Worm (Caenorhabditis elegans) whole organism, early embryonic: Measurements from ENCODE around the gene eppl-1.

Source experiments
- B0310.2 ChIP-seq: sonication (generic microtip); optimal IDR thresholded peaks from 2 replicates; lab custom pipeline; 2016; ENCODE audit warnings: mild to moderate bottlenecking, missing genetic modification characterization, missing compliant biosample characterization
- F13C5.2 ChIP-seq: sonication (generic microtip); optimal IDR thresholded peaks from 2 replicates; lab custom pipeline; 2017; ENCODE audit warnings: mild to moderate bottlenecking, missing genetic modification characterization, inconsistent platforms, missing compliant biosample characterization
- aly-1 ChIP-seq: sonication (generic microtip); optimal IDR thresholded peaks from 2 replicates; lab custom pipeline; 2016; ENCODE audit warnings: missing genetic modification characterization, missing compliant biosample characterization
- ama-1 ChIP-seq: fragments of 150-350 bp; optimal IDR thresholded peaks from 2 replicates; lab custom pipeline; 2014
- ceh-13 ChIP-seq: fragments of 200-800 bp; sonication (Bioruptor generic); optimal IDR thresholded peaks from 2 replicates; lab custom pipeline; 2018; ENCODE audit warnings: mild to moderate bottlenecking, missing genetic modification characterization, missing compliant biosample characterization
- ceh-36 ChIP-seq: sonication (generic microtip); optimal IDR thresholded peaks from 2 replicates; lab custom pipeline; 2016; ENCODE audit warnings: missing genetic modification characterization, inconsistent platforms, missing compliant biosample characterization
- ets-7 ChIP-seq: sonication (generic microtip); optimal IDR thresholded peaks from 2 replicates; lab custom pipeline; 2016; ENCODE audit warnings: missing genotype, missing genetic modification characterization, missing compliant biosample characterization
- flt-1 ChIP-seq: fragments of 200-800 bp; sonication (Bioruptor generic); IDR thresholded peaks from 2 replicates; pipeline ENCODE4 v1.3.6; 2022; ENCODE audit warnings: missing genetic modification characterization, missing compliant biosample characterization
- hmbx-1 ChIP-seq: sonication (generic microtip); optimal IDR thresholded peaks from 2 replicates; lab custom pipeline; 2016; ENCODE audit warnings: mild to moderate bottlenecking, missing genetic modification characterization, missing compliant biosample characterization
- hmg-4 ChIP-seq: fragments of 200-800 bp; sonication (Bioruptor generic); optimal IDR thresholded peaks from 2 replicates; lab custom pipeline; 2018; ENCODE audit warnings: mild to moderate bottlenecking, missing genetic modification characterization, missing compliant biosample characterization
- hnd-1 ChIP-seq: sonication (generic microtip); optimal IDR thresholded peaks from 2 replicates; lab custom pipeline; 2016; ENCODE audit warnings: missing genetic modification characterization, missing compliant biosample characterization
- pes-1 ChIP-seq: fragments of 200-800 bp; sonication (Bioruptor generic); IDR thresholded peaks from 2 replicates; pipeline ENCODE4 v1.3.6; 2022; ENCODE audit warnings: missing genetic modification reagents, missing genetic modification characterization, missing compliant biosample characterization
- scrt-1 ChIP-seq: fragments of 200-800 bp; sonication (Bioruptor generic); IDR thresholded peaks from 2 replicates; pipeline ENCODE4 v1.3.6; 2022; ENCODE audit warnings: missing genetic modification characterization, missing compliant biosample characterization
- sea-1 ChIP-seq: fragments of 200-800 bp; sonication (Bioruptor generic); conservative IDR thresholded peaks from 2 replicates; pipeline ENCODE4 v1.3.6; 2022; ENCODE audit warnings: missing genetic modification characterization, missing compliant biosample characterization
- tbx-11 ChIP-seq: fragments of 200-800 bp; sonication (Bioruptor generic); IDR thresholded peaks from 2 replicates; pipeline ENCODE4 v1.3.6; 2022; ENCODE audit warnings: missing genetic modification characterization, missing compliant biosample characterization
- tbx-37 ChIP-seq: fragments of 200-800 bp; sonication (Bioruptor generic); conservative IDR thresholded peaks from 2 replicates; pipeline ENCODE4 v1.3.6; 2022; ENCODE audit warnings: missing genetic modification reagents, missing genetic modification characterization, missing compliant biosample characterization
- tra-4 ChIP-seq: sonication (generic microtip); optimal IDR thresholded peaks from 2 replicates; lab custom pipeline; 2017; ENCODE audit warnings: missing genetic modification characterization, missing compliant biosample characterization

The eppl-1 gene

DNA sequence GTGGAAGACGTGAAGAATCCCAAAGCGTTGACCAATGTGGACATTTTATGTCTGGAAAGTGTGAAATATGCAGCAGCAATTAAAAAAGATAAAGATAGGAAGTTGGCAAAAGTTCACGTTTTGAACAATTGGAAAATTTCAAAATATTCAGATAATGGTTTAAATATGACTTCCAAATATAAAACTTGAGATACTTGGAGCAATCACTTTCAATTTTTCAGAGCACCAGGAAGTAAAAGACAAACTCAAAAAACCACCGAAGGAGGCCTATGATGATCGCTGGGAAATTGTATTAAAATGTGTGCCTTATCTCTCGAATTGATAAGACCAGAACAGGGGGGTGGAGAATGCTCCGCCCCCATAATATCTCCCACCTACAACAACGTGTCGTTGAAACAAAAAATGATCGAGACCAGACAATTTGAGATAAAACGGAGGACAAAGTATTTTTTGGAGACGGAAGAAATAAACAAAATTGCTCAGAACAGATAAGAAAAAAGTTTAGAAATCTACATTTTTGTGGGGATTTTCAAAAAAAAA lies at the start of gene eppl-1:
eppl-1 (minus strand) TSS at position 51 of the 540 bp plus-strand sequence.
- TF ChIP-seq ceh-13 (GFP tag; lab: Kevin White, UChicago) = no peak
- TF ChIP-seq B0310.2 (tag; lab: Kevin White, UChicago) = no peak
- no peak for TF ChIP-seq ama-1 (lab: Kevin White, UChicago)
- no peak for TF ChIP-seq ets-7
- TF ChIP-seq ceh-36 = no peak
- TF ChIP-seq tra-4 = no peak
- TF ChIP-seq tbx-37 (GFP tag; lab: Robert Waterston, UW) = no peak
- no peak for TF ChIP-seq pes-1 (GFP tag; lab: Robert Waterston, UW)
- TF ChIP-seq tbx-11 = no peak
- no peak for TF ChIP-seq hmbx-1

ce11 chrIV:8499956-8500355 lies 48.4 kb upstream of the eppl-1 start:
- TF ChIP-seq ceh-13 (GFP tag; lab: Kevin White, UChicago) (no peak), tbx-11 (no peak), tbx-37 (GFP tag; lab: Robert Waterston, UW) (no peak), pes-1 (GFP tag; lab: Robert Waterston, UW) (no peak), scrt-1 (GFP tag; lab: Robert Waterston, UW) (no peak), flt-1 (GFP tag; lab: Robert Waterston, UW) (no peak), ceh-36 (no peak), F13C5.2 (tag; lab: Kevin White, UChicago) (no peak), ets-7 (no peak), B0310.2 (tag; lab: Kevin White, UChicago) (no peak), aly-1 (tag; lab: Kevin White, UChicago) (no peak), hmbx-1 (no peak), hnd-1 (no peak), sea-1 (GFP tag; lab: Robert Waterston, UW) (no peak)

DNA sequence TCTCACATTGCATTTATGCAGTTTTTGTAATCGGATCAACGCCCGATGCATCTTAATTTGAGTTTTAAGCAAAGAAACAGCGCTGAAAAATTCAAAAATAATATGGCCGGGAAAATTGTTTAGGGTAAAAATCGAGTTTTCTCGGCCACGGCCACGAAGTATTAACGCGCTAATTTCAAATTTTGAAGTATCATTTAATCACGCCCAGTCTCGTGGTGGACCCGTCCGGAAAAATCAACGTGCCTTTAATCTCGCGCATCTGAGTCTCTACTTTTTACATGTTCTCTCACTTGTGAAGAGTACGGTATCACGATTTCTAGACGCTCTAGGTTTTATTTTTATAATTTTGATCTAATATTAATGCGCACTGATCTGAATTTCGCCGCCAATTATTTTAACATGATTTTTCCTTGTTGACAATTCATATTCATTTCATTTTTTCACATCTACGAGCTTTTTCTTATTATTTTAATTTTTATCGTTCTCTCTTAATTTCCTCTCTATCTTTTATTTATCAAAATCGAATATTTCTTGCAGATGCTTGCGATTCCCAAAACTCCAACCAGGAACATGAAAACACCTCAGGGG lies 47.3 kb upstream of the eppl-1 start, which contains the start of the genes acdh-13 and mesp-1:
acdh-13 (minus strand) TSS at position 51 of the 588 bp plus-strand sequence.
mesp-1 (plus strand) TSS at position 538 of the 588 bp plus-strand sequence.
- no peak for TF ChIP-seq ceh-36
- peak; percentile 54; the same call in 1 of the 2 replicates for TF ChIP-seq tbx-37 (GFP tag; lab: Robert Waterston, UW)

- no peak for TF ChIP-seq hnd-1
- TF ChIP-seq sea-1 (GFP tag; lab: Robert Waterston, UW) = no peak
- TF ChIP-seq scrt-1 (GFP tag; lab: Robert Waterston, UW) = no peak
- TF ChIP-seq flt-1 (GFP tag; lab: Robert Waterston, UW) = no peak
- no peak for TF ChIP-seq pes-1 (GFP tag; lab: Robert Waterston, UW)
- no peak for TF ChIP-seq ceh-13 (GFP tag; lab: Kevin White, UChicago)
- TF ChIP-seq ets-7 = no peak
- TF ChIP-seq hmbx-1 = no peak
- TF ChIP-seq ceh-36 = no peak
- no peak for TF ChIP-seq ama-1 (lab: Kevin White, UChicago)
- no peak for TF ChIP-seq tbx-11
- no peak for TF ChIP-seq hmg-4 (GFP tag; lab: Kevin White, UChicago)
- no peak for TF ChIP-seq F13C5.2 (tag; lab: Kevin White, UChicago)
- no peak for TF ChIP-seq aly-1 (tag; lab: Kevin White, UChicago)
- TF ChIP-seq tra-4 = no peak
- TF ChIP-seq B0310.2 (tag; lab: Kevin White, UChicago) = no peak
These were observed 44.7 kb upstream of the eppl-1 start, which contains the start of gene C28C12.12 for ce11 chrIV:8496263-8496662. Gene C28C12.12 (minus strand): TSS chrIV:8496363.

DNA sequence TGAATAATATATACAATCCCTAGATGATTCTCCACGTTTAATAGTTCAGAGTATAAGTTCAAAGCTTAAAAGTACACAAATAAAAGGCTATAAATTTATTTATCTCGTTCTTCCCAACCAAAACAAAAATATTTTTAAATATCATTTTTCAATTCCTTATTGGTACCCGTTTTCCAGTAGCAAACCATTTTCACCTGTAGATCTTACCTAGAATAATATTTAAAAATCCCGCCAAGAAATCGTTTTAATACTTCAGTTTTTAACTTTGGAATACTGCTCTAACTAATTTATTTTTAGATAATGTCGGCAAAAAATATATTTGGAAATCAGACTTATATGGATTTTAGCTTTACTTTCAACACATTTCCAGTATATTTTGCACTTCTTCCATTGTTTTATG lies 40.7 kb upstream of the eppl-1 start, which contains the start of gene sru-7:
sru-7 (plus strand) TSS at position 301 of the 400 bp plus-strand sequence.
- TF ChIP-seq tbx-11 = no peak
- TF ChIP-seq F13C5.2 (tag; lab: Kevin White, UChicago) = no peak
- no peak for TF ChIP-seq hmg-4 (GFP tag; lab: Kevin White, UChicago)
- TF ChIP-seq tbx-37 (GFP tag; lab: Robert Waterston, UW) = no peak
- no peak for TF ChIP-seq ets-7

- TF ChIP-seq ama-1 (lab: Kevin White, UChicago) (no peak), tra-4 (no peak), B0310.2 (tag; lab: Kevin White, UChicago) (no peak), hmbx-1 (no peak), tbx-11 (no peak), ceh-13 (GFP tag; lab: Kevin White, UChicago) (no peak), F13C5.2 (tag; lab: Kevin White, UChicago) (no peak), pes-1 (GFP tag; lab: Robert Waterston, UW) (no peak)
These were observed 38.4 kb upstream of the eppl-1 start, which contains the start of gene srlf-2 for ce11 chrIV:8489915-8490314. Gene srlf-2 (plus strand): TSS chrIV:8490215.

DNA sequence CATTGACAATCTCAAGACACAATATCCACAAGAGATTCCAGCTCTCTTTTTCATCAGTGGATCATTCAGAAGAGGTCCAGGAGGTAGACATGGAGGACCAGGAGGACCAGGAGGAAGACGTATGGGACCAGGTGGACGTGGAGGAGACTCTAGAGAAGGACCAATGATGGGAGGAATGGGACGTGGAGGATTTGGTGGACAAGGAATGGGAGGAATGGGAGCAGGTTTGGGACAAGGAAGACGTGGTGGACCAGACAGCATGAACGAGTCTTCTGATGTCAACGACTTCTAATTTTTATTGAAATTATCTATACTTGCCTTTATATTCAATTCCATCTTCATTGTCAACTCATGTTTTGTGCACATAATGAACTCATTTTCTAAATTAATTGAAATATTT lies 36.5 kb upstream of the eppl-1 start:
- TF ChIP-seq ama-1 (lab: Kevin White, UChicago) = no peak
- TF ChIP-seq tbx-37 (GFP tag; lab: Robert Waterston, UW) = no peak
- TF ChIP-seq sea-1 (GFP tag; lab: Robert Waterston, UW) = no peak
- TF ChIP-seq ceh-36 = no peak
- TF ChIP-seq hmbx-1 = no peak
- TF ChIP-seq hnd-1 = no peak
- TF ChIP-seq aly-1 (tag; lab: Kevin White, UChicago) = no peak

DNA sequence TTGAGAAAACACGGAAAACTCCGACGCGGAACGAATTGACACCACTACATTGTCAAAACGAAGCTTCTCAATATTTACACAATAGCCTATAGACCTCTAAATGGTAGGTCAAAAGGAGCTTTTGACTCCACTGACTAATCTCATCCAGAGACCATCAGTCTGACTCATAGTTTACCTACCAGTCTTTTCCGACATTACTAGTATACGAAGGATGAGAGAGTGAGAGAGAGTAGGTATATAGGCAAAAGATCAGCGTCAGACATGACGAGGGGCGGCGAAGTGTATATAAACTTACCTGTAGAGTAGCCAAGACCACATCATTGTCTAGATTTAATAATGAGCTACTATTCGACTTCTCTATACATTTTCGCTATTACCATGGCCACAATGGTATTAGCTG lies 35.6 kb upstream of the eppl-1 start, which contains the start of gene srlf-3:
srlf-3 (plus strand) TSS at position 301 of the 400 bp plus-strand sequence.
- no peak for TF ChIP-seq hmg-4 (GFP tag; lab: Kevin White, UChicago)
- TF ChIP-seq tbx-37 (GFP tag; lab: Robert Waterston, UW) = no peak
- TF ChIP-seq tra-4 = no peak
- TF ChIP-seq flt-1 (GFP tag; lab: Robert Waterston, UW) = no peak
- TF ChIP-seq ets-7 = no peak
- no peak for TF ChIP-seq aly-1 (tag; lab: Kevin White, UChicago)
- TF ChIP-seq B0310.2 (tag; lab: Kevin White, UChicago) = no peak
- no peak for TF ChIP-seq ama-1 (lab: Kevin White, UChicago)
- no peak for TF ChIP-seq tbx-11
- TF ChIP-seq pes-1 (GFP tag; lab: Robert Waterston, UW) = no peak
- TF ChIP-seq ceh-13 (GFP tag; lab: Kevin White, UChicago) = no peak
- TF ChIP-seq hnd-1 = no peak
- no peak for TF ChIP-seq ceh-36
- no peak for TF ChIP-seq scrt-1 (GFP tag; lab: Robert Waterston, UW)
